Worm (Caenorhabditis elegans) whole organism, mixed stage, embryonic: ENCODE measurements around the gene F28C6.9.

Experiments
- ceh-43 ChIP-seq: fragments of 200-800 bp; sonication (Bioruptor generic); optimal IDR thresholded peaks from 2 replicates; lab custom pipeline; 2018; ENCODE audit warnings: mild to moderate bottlenecking, missing genetic modification characterization, moderate library complexity, missing compliant biosample characterization
- lin-13 ChIP-seq: fragments of 150-350 bp; optimal IDR thresholded peaks from 2 replicates; lab custom pipeline; 2014; ENCODE audit warnings: missing biosample characterization, missing genetic modification characterization
- snpc-4 ChIP-seq: fragments of 150-350 bp; optimal IDR thresholded peaks from 2 replicates; lab custom pipeline; 2014; ENCODE audit warnings: missing biosample characterization, missing genetic modification characterization
- unc-39 ChIP-seq: fragments of 150-350 bp; optimal IDR thresholded peaks from 2 replicates; lab custom pipeline; 2014; ENCODE audit warnings: missing biosample characterization, missing genetic modification characterization
- unc-62 ChIP-seq: fragments of 150-350 bp; optimal IDR thresholded peaks from 2 replicates; lab custom pipeline; 2014; ENCODE audit warnings: missing biosample characterization, missing genetic modification reagents, missing genetic modification characterization

ce11 chrII:8577509-8578099 lies 32.4 kb downstream of the F28C6.9 start, which contains the start of gene F54C9.9:
- TF ChIP-seq snpc-4 (no peak), lin-13 (tag; lab: Kevin White, UChicago) (no peak), unc-62 (no peak), unc-39 (tag; lab: Kevin White, UChicago) (no peak), ceh-43 (GFP tag; lab: Kevin White, UChicago) (no peak)
